Worm (Caenorhabditis elegans) whole organism, mixed stage, embryonic: ENCODE results near the gene ckb-4.

ENCODE experiments used
- ces-1 ChIP-seq: fragments of 150-350 bp; optimal IDR thresholded peaks from 2 replicates; lab custom pipeline; 2014; ENCODE audit warnings: missing biosample characterization, missing genetic modification reagents, missing genetic modification characterization
- elt-1 ChIP-seq: sonication (generic microtip); optimal IDR thresholded peaks from 2 replicates; lab custom pipeline; 2017; ENCODE audit warnings: missing genetic modification characterization, mild to moderate bottlenecking, missing compliant biosample characterization, antibody characterized with exemption, moderate library complexity, borderline replicate concordance; ENCODE audit not compliant: insufficient read depth
- lin-13 ChIP-seq: fragments of 150-350 bp; optimal IDR thresholded peaks from 2 replicates; lab custom pipeline; 2014; ENCODE audit warnings: missing biosample characterization, missing genetic modification characterization
- nhr-2 ChIP-seq: fragments of 150-350 bp; optimal IDR thresholded peaks from 2 replicates; lab custom pipeline; 2014; ENCODE audit warnings: missing biosample characterization, missing genetic modification characterization
- nhr-237 ChIP-seq: fragments of 150-350 bp; optimal IDR thresholded peaks from 2 replicates; lab custom pipeline; 2014; ENCODE audit warnings: missing biosample characterization, missing genetic modification characterization
- nhr-28 ChIP-seq: fragments of 150-350 bp; optimal IDR thresholded peaks from 2 replicates; lab custom pipeline; 2014; ENCODE audit warnings: missing biosample characterization, missing genetic modification characterization
- nhr-76 ChIP-seq: sonication (generic microtip); optimal IDR thresholded peaks from 2 replicates; lab custom pipeline; 2017; ENCODE audit warnings: missing biosample characterization, missing genetic modification characterization
- pha-4 ChIP-seq: fragments of 150-350 bp; optimal IDR thresholded peaks from 2 replicates; lab custom pipeline; 2018; ENCODE audit warnings: missing biosample characterization, missing genetic modification reagents, missing genetic modification characterization
- snpc-4 ChIP-seq: fragments of 150-350 bp; optimal IDR thresholded peaks from 2 replicates; lab custom pipeline; 2014; ENCODE audit warnings: missing biosample characterization, missing genetic modification characterization
- sptf-1 ChIP-seq: sonication (generic microtip); optimal IDR thresholded peaks from 2 replicates; lab custom pipeline; 2017; ENCODE audit warnings: mild to moderate bottlenecking, missing genetic modification characterization, moderate library complexity, missing compliant biosample characterization
- unc-62 ChIP-seq: fragments of 150-350 bp; optimal IDR thresholded peaks from 2 replicates; lab custom pipeline; 2014; ENCODE audit warnings: missing biosample characterization, missing genetic modification reagents, missing genetic modification characterization

- no peak for TF ChIP-seq pha-4 (tag; lab: Kevin White, UChicago)
- no peak for TF ChIP-seq nhr-2
- no peak for TF ChIP-seq nhr-28 (tag; lab: Kevin White, UChicago)
- TF ChIP-seq unc-62 (GFP tag; lab: Kevin White, UChicago) = no peak
- no peak for TF ChIP-seq nhr-237 (tag; lab: Kevin White, UChicago)
- TF ChIP-seq ces-1 (GFP tag; lab: Kevin White, UChicago) = no peak
- no peak for TF ChIP-seq sptf-1 (tag; lab: Kevin White, UChicago)
- no peak for TF ChIP-seq snpc-4
- no peak for TF ChIP-seq elt-1 (tag; lab: Kevin White, UChicago)
- TF ChIP-seq lin-13 (tag; lab: Kevin White, UChicago) = no peak
- no peak for TF ChIP-seq nhr-76 (tag; lab: Kevin White, UChicago)
These were observed 29.1 kb upstream of the ckb-4 start for ce11 chrV:2138287-2138686.
